Fruit fly (Drosophila melanogaster) whole organism, wandering third instar larva: ENCODE results near the gene Rpt4.

Experiments used
- Abd-B ChIP-seq: fragments of >200 bp; optimal IDR thresholded peaks from 2 replicates; lab custom pipeline; 2017; ENCODE audit warnings: missing biosample characterization, missing genetic modification characterization
- CG9705 ChIP-seq: fragments of 200-800 bp; sonication (Bioruptor generic); optimal IDR thresholded peaks from 2 replicates; lab custom pipeline; 2018; ENCODE audit warnings: missing biosample characterization, mild to moderate bottlenecking, missing genetic modification characterization
- CrebA ChIP-seq: fragments of 200-800 bp; sonication (Bioruptor generic); optimal IDR thresholded peaks from 2 replicates; lab custom pipeline; 2016; ENCODE audit warnings: missing biosample characterization, mild to moderate bottlenecking, missing genetic modification characterization, borderline replicate concordance
- Dfd ChIP-seq: fragments of >200 bp; optimal IDR thresholded peaks from 2 replicates; lab custom pipeline; 2017; ENCODE audit warnings: missing biosample characterization, missing genetic modification characterization
- Dif ChIP-seq: fragments of 200-275, 200-300 bp; sonication (Bioruptor generic); optimal IDR thresholded peaks from 2 replicates; lab custom pipeline; 2018; ENCODE audit warnings: missing biosample characterization, missing genetic modification characterization; ENCODE audit not compliant: partially characterized antibody
- HLH106 ChIP-seq: fragments of 200-800 bp; optimal IDR thresholded peaks from 3 replicates; lab custom pipeline; 2019; ENCODE audit warnings: missing biosample characterization, mild to moderate bottlenecking, missing genetic modification characterization, moderate library complexity
- Hr78 ChIP-seq: fragments of >200 bp; optimal IDR thresholded peaks from 2 replicates; lab custom pipeline; 2017; ENCODE audit warnings: missing biosample characterization, missing genetic modification characterization
- Hr83 ChIP-seq: fragments of 200-300 bp; sonication (Bioruptor generic); optimal IDR thresholded peaks from 2 replicates; lab custom pipeline; 2016; ENCODE audit warnings: missing biosample characterization, mild to moderate bottlenecking, missing genetic modification characterization, moderate library complexity; ENCODE audit not compliant: poor library complexity, severe bottlenecking
- Jra ChIP-seq: sonication (Bioruptor generic); optimal IDR thresholded peaks from 2 replicates; lab custom pipeline; 2016; ENCODE audit warnings: missing biosample characterization, missing genetic modification characterization
- Mio ChIP-seq: sonication (Bioruptor generic); optimal IDR thresholded peaks from 2 replicates; lab custom pipeline; 2016; ENCODE audit warnings: missing biosample characterization, missing genetic modification characterization
- Myc ChIP-seq: fragments of >200 bp; optimal IDR thresholded peaks from 2 replicates; lab custom pipeline; 2017
- N ChIP-seq: fragments of >200 bp; optimal IDR thresholded peaks from 2 replicates; lab custom pipeline; 2018; ENCODE audit warnings: missing biosample characterization, missing external identifiers, missing genetic modification characterization
- OdsH ChIP-seq: fragments of 200-800 bp; sonication (Bioruptor generic); optimal IDR thresholded peaks from 2 replicates; lab custom pipeline; 2016; ENCODE audit warnings: missing biosample characterization, mild to moderate bottlenecking, missing genetic modification characterization
- Sp1 ChIP-seq: fragments of 200-800 bp; sonication (Bioruptor generic); optimal IDR thresholded peaks from 3 replicates; lab custom pipeline; 2019; ENCODE audit warnings: missing biosample characterization, mild to moderate bottlenecking, missing genetic modification characterization, moderate library complexity
- Vsx2 ChIP-seq: fragments of 200-300, 225-300 bp; sonication (Bioruptor generic); optimal IDR thresholded peaks from 2 replicates; lab custom pipeline; 2018; ENCODE audit warnings: missing biosample characterization, missing genetic modification characterization; ENCODE audit not compliant: partially characterized antibody
- br ChIP-seq: fragments of 200-800 bp; sonication (Bioruptor generic); optimal IDR thresholded peaks from 2 replicates; lab custom pipeline; 2016; ENCODE audit warnings: missing biosample characterization, missing genetic modification characterization
- brk ChIP-seq: fragments of 200-800 bp; sonication (Bioruptor generic); optimal IDR thresholded peaks from 2 replicates; lab custom pipeline; 2016; ENCODE audit warnings: missing biosample characterization, mild to moderate bottlenecking, missing genetic modification characterization
- dl ChIP-seq, 2 experiments: fragments of 175-275, 200-275 bp in 1 of 2; fragments of 200-275 bp in 1 of 2; sonication (Bioruptor generic); optimal IDR thresholded peaks; lab custom pipeline; 2018; ENCODE audit warnings: mild to moderate bottlenecking in 2 of 2, missing biosample characterization in 2 of 2, missing genetic modification characterization in 2 of 2, moderate library complexity in 2 of 2; ENCODE audit not compliant: partially characterized antibody in 2 of 2, insufficient read depth in 1 of 2
- dmrt93B ChIP-seq: fragments of 200-800 bp; sonication (Bioruptor generic); optimal IDR thresholded peaks from 2 replicates; lab custom pipeline; 2018; ENCODE audit warnings: missing biosample characterization, mild to moderate bottlenecking, missing genetic modification characterization
- ey ChIP-seq: fragments of 200-800 bp; sonication (Bioruptor generic); optimal IDR thresholded peaks from 2 replicates; lab custom pipeline; 2016; ENCODE audit warnings: missing biosample characterization, missing genetic modification characterization
- foxo ChIP-seq, 2 experiments: fragments of 200-800 bp; sonication (Bioruptor generic); optimal IDR thresholded peaks; 2 replicates in 1 of 2; 3 replicates in 1 of 2; lab custom pipeline; 2016 to 2017; ENCODE audit warnings: missing biosample characterization in 2 of 2, missing genetic modification characterization in 2 of 2
- fru ChIP-seq: fragments of 200-800 bp; sonication (Bioruptor generic); optimal IDR thresholded peaks from 3 replicates; lab custom pipeline; 2016; ENCODE audit warnings: missing biosample characterization, mild to moderate bottlenecking, missing genetic modification characterization
- h ChIP-seq: fragments of 200-800 bp; sonication (Bioruptor generic); optimal IDR thresholded peaks from 3 replicates; lab custom pipeline; 2016; ENCODE audit warnings: missing biosample characterization, mild to moderate bottlenecking, missing genetic modification characterization
- jim ChIP-seq: fragments of 175-275, 200-325 bp; sonication (Bioruptor generic); optimal IDR thresholded peaks from 2 replicates; lab custom pipeline; 2016; ENCODE audit warnings: missing biosample characterization, mild to moderate bottlenecking, missing genetic modification characterization
- lola ChIP-seq: fragments of >200 bp; optimal IDR thresholded peaks from 2 replicates; lab custom pipeline; 2017; ENCODE audit warnings: missing biosample characterization, missing genetic modification characterization
- psq ChIP-seq: fragments of 200-800 bp; sonication (Bioruptor generic); optimal IDR thresholded peaks from 3 replicates; lab custom pipeline; 2017; ENCODE audit warnings: missing biosample characterization, mild to moderate bottlenecking, missing genetic modification characterization, moderate library complexity
- rgr ChIP-seq: fragments of 200-800 bp; sonication (Bioruptor generic); optimal IDR thresholded peaks from 3 replicates; lab custom pipeline; 2016; ENCODE audit warnings: missing biosample characterization, mild to moderate bottlenecking, missing genetic modification characterization
- sage ChIP-seq: fragments of 200-800 bp; sonication (Bioruptor generic); optimal IDR thresholded peaks from 2 replicates; lab custom pipeline; 2016; ENCODE audit warnings: missing biosample characterization, mild to moderate bottlenecking, missing genetic modification characterization
- sv ChIP-seq: fragments of 200-800 bp; sonication (Bioruptor generic); optimal IDR thresholded peaks from 3 replicates; lab custom pipeline; 2016; ENCODE audit warnings: missing biosample characterization, missing genetic modification characterization
- usp ChIP-seq: fragments of >200 bp; optimal IDR thresholded peaks from 2 replicates; lab custom pipeline; 2017; ENCODE audit warnings: missing biosample characterization, missing genetic modification characterization
- woc ChIP-seq: sonication (Bioruptor generic); optimal IDR thresholded peaks from 2 replicates; lab custom pipeline; 2016; ENCODE audit warnings: missing biosample characterization, mild to moderate bottlenecking, missing genetic modification characterization

Rpt4 gene

dm6 chrX:6316858-6317474 lies 25.9 kb upstream of the Rpt4 start:
- TF ChIP-seq Hr78 (GFP tag; lab: Kevin White, UChicago) (no peak), dl (GFP tag; optimal IDR thresholded peaks at IDR 0.05; lab: Kevin White, UChicago; ENCODE audit: insufficient read depth in 1 of 2, partially characterized antibody in 2 of 2) (no peak), foxo (GFP tag; optimal IDR thresholded peaks at IDR 0.05; lab: Kevin White, UChicago) (peak in 1 of 2 experiments; percentile 39), Dfd (GFP tag; lab: Kevin White, UChicago) (no peak), psq (peak; percentile 3), woc (no peak), Sp1 (peak; percentile 19), jim (GFP tag; lab: Kevin White, UChicago) (no peak), dmrt93B (no peak), br (peak; percentile 45), CrebA (GFP tag; lab: Kevin White, UChicago) (no peak), Abd-B (GFP tag; lab: Kevin White, UChicago) (no peak), fru (peak; percentile 21), lola (GFP tag; lab: Kevin White, UChicago) (no peak), Vsx2 (GFP tag; lab: Kevin White, UChicago) (no peak), ey (GFP tag; lab: Kevin White, UChicago) (peak; percentile 4), Hr83 (GFP tag; lab: Kevin White, UChicago) (no peak), Jra (no peak), Dif (GFP tag; lab: Kevin White, UChicago) (no peak), N (no peak), sv (GFP tag; lab: Kevin White, UChicago) (peak; percentile 53), HLH106 (tag; lab: Kevin White, UChicago) (peak; percentile 41), h (peak; percentile 40), OdsH (GFP tag; lab: Kevin White, UChicago) (peak; percentile 3), Myc (lab: Kevin White, UChicago) (no peak), rgr (GFP tag; lab: Kevin White, UChicago) (no peak), Mio (GFP tag; lab: Kevin White, UChicago) (no peak), brk (GFP tag; lab: Kevin White, UChicago) (no peak)

dm6 chrX:6315583-6315982 lies 24.5 kb upstream of the Rpt4 start:
- TF ChIP-seq Dfd (GFP tag; lab: Kevin White, UChicago) (no peak), N (no peak)

dm6 chrX:6311516-6311915 lies 20.5 kb upstream of the Rpt4 start:
- TF ChIP-seq ey (GFP tag; lab: Kevin White, UChicago) (no peak), Abd-B (GFP tag; lab: Kevin White, UChicago) (no peak), Dfd (GFP tag; lab: Kevin White, UChicago) (no peak), dmrt93B (no peak), br (no peak), usp (no peak), h (no peak), lola (GFP tag; lab: Kevin White, UChicago) (no peak), Mio (GFP tag; lab: Kevin White, UChicago) (no peak), rgr (GFP tag; lab: Kevin White, UChicago) (no peak)

- TF ChIP-seq Jra (no peak), OdsH (GFP tag; lab: Kevin White, UChicago) (no peak), Dif (GFP tag; lab: Kevin White, UChicago) (no peak), dl (GFP tag; optimal IDR thresholded peaks at IDR 0.05; lab: Kevin White, UChicago; ENCODE audit: insufficient read depth in 1 of 2, partially characterized antibody in 2 of 2) (no peak), CG9705 (GFP tag; lab: Kevin White, UChicago) (no peak), br (no peak), sage (GFP tag; lab: Kevin White, UChicago) (no peak), Vsx2 (GFP tag; lab: Kevin White, UChicago) (no peak), jim (GFP tag; lab: Kevin White, UChicago) (no peak), Abd-B (GFP tag; lab: Kevin White, UChicago) (no peak), dmrt93B (no peak), woc (no peak), HLH106 (tag; lab: Kevin White, UChicago) (no peak)
Measured at dm6 chrX:6310408-6310807, 19.4 kb upstream of the Rpt4 start.
